2 fruit fly cellular contexts compared by ENCODE assay signal in the genomic region with DNA sequence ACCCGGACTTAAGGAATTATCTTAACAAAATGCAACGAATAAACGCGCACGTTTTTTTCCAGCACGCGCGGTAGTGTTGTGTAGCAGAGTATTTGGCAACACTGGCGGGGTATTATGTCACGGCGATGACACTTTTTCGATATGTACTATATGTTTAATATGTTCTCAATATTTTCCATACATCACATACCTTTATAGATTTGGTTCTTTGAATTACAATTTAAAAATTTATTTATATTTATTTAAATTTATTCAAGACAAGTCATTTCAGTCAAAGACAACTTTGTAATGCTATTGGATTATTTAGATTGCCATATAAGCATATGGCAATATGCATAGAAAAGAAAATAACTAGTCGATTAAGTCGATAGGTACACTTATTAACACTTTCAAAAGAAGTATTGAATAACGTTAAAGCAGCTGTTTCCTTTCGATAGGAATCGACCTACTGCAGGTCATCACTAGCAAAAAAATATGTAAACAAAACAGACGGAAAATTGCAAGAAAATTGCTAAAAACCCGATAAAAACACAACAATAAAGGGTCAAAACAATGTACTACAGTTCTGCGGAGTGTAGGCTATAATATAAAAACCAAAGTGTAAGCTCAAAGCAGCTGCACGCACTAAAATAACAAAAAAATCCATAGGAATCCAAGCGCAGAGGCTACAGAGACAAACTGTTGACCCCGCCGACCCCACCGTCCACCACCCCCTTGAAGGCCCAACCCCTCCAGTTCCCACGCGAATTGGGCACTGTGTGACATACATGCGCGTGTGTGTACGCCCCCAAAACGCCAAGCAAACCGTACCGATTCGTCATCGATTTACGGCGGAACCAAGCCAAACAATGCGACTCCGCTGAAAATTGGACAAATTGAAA.
TF ChIP-seq lines count a peak whose summit lies in the region.

A gene (minus strand): TSS at position 283 of the 881 bp plus-strand sequence.
A gene (plus strand): TSS at position 462 of the 881 bp plus-strand sequence.

TF ChIP-seq in whole organism, embryonic, 481 proteins besides CTCF, POLR2A, EP300 and RAD21 (continued from another document and continues in another):
- peak; percentile 24 for TF ChIP-seq CG6765 (GFP tag; optimal IDR thresholded peaks at IDR 0.05; lab: Kevin White, UChicago)
- peak; percentile 31 for TF ChIP-seq cg (GFP tag; optimal IDR thresholded peaks at IDR 0.05; lab: Kevin White, UChicago)
- TF ChIP-seq CG18599 (GFP tag; optimal IDR thresholded peaks at IDR 0.05; lab: Kevin White, UChicago), result peak; percentile 75
- TF ChIP-seq Mrtf (GFP tag; IDR thresholded peaks at IDR 0.05; lab: Robert Waterston, UW), result no peak
- peak; percentile 82 for TF ChIP-seq CG30020 (tag; optimal IDR thresholded peaks at IDR 0.05; lab: Kevin White, UChicago)
- peak; percentile 95 for TF ChIP-seq Ets65A (GFP tag; lab: Kevin White, UChicago)
- 0 out of 2 replicates have a peak, but pooled peaks have one; percentile 14 for TF ChIP-seq Rx (GFP tag; IDR thresholded peaks at IDR 0.05; lab: Robert Waterston, UW)
- TF ChIP-seq CG31224 (GFP tag; IDR thresholded peaks at IDR 0.05; lab: Robert Waterston, UW), result peak; percentile 34; the same call in 1 of the 2 replicates
- peak; percentile 50 for TF ChIP-seq CG12942 (GFP tag; optimal IDR thresholded peaks at IDR 0.05; lab: Kevin White, UChicago)
- TF ChIP-seq NfI (GFP tag; optimal IDR thresholded peaks at IDR 0.05; lab: Kevin White, UChicago), result peak; percentile 75
- TF ChIP-seq CG15479 (GFP tag; optimal IDR thresholded peaks at IDR 0.05; lab: Kevin White, UChicago), result no peak
- peak; percentile 77 for TF ChIP-seq Nf-YC (tag; optimal IDR thresholded peaks at IDR 0.05; lab: Kevin White, UChicago)
- TF ChIP-seq CG3847 (GFP tag; IDR thresholded peaks at IDR 0.05; lab: Robert Waterston, UW), result peak; percentile 58; the same call in 1 of the 2 replicates
- TF ChIP-seq sima (GFP tag; optimal IDR thresholded peaks at IDR 0.05; lab: Kevin White, UChicago), result no peak
- TF ChIP-seq CG6689 (GFP tag; IDR thresholded peaks at IDR 0.05; lab: Robert Waterston, UW), result peak; percentile 52; the same call in 1 of the 2 replicates
- no peak for TF ChIP-seq CG17612 (GFP tag; IDR thresholded peaks at IDR 0.05; lab: Robert Waterston, UW)
- no peak; the same call in 1 of the 2 replicates for TF ChIP-seq Adf1 (GFP tag; IDR thresholded peaks at IDR 0.05; lab: Robert Waterston, UW)
- peak; percentile 85 for TF ChIP-seq row (GFP tag; IDR thresholded peaks at IDR 0.05; lab: Robert Waterston, UW)
- TF ChIP-seq sens-2 (GFP tag; IDR thresholded peaks at IDR 0.05; lab: Robert Waterston, UW), result no peak
- TF ChIP-seq Jarid2 (GFP tag; optimal IDR thresholded peaks at IDR 0.05; lab: Kevin White, UChicago), result no peak
- peak; percentile 72 for TF ChIP-seq Scr (GFP tag; IDR thresholded peaks at IDR 0.05; lab: Robert Waterston, UW; ENCODE audit: partially characterized antibody)
- peak; percentile 84 for TF ChIP-seq sens (GFP tag; lab: Kevin White, UChicago)
- TF ChIP-seq CG2712 (tag; optimal IDR thresholded peaks at IDR 0.05; lab: Kevin White, UChicago), result peak; percentile 82
- no peak for TF ChIP-seq Hey (tag; optimal IDR thresholded peaks at IDR 0.05; lab: Kevin White, UChicago)
- peak; percentile 58 for TF ChIP-seq sisA (GFP tag; IDR thresholded peaks at IDR 0.05; lab: Robert Waterston, UW)
- TF ChIP-seq Pdp1 (GFP tag; optimal IDR thresholded peaks at IDR 0.05; lab: Kevin White, UChicago), result peak in 1 of 2 experiments; percentile 82
- peak; percentile 5 for TF ChIP-seq Dip3 (GFP tag; optimal IDR thresholded peaks at IDR 0.05; lab: Kevin White, UChicago)
- TF ChIP-seq Atf6 (GFP tag; IDR thresholded peaks at IDR 0.05; lab: Robert Waterston, UW), result no peak
- peak; percentile 16 for TF ChIP-seq ATbp (GFP tag; optimal IDR thresholded peaks at IDR 0.05; lab: Kevin White, UChicago)
- TF ChIP-seq gt (GFP tag; IDR thresholded peaks at IDR 0.05; lab: Robert Waterston, UW), result no peak
- TF ChIP-seq CG13775 (GFP tag; optimal IDR thresholded peaks at IDR 0.05; lab: Kevin White, UChicago), result peak; percentile 79
- TF ChIP-seq CG4282 (GFP tag; optimal IDR thresholded peaks at IDR 0.05; lab: Kevin White, UChicago), result peak; percentile 3
- TF ChIP-seq CG12744 (GFP tag; optimal IDR thresholded peaks at IDR 0.05; lab: Kevin White, UChicago), result peak; percentile 10
- TF ChIP-seq CG30431 (GFP tag; optimal IDR thresholded peaks at IDR 0.05; lab: Kevin White, UChicago), result no peak
- peak; percentile 42; the same call in 1 of the 3 replicates for TF ChIP-seq CG14050 (GFP tag; IDR thresholded peaks at IDR 0.05; lab: Robert Waterston, UW)
- peak; percentile 40; the same call in 1 of the 3 replicates for TF ChIP-seq croc (GFP tag; conservative IDR thresholded peaks at IDR 0.05; lab: Robert Waterston, UW)
- peak; percentile 76 for TF ChIP-seq CG33557 (GFP tag; optimal IDR thresholded peaks at IDR 0.05; lab: Kevin White, UChicago)
- TF ChIP-seq Doc3 (GFP tag; IDR thresholded peaks at IDR 0.05; lab: Robert Waterston, UW; ENCODE audit: partially characterized antibody), result 0 out of 3 replicates have a peak, but pooled peaks have one; percentile 48
- TF ChIP-seq ewg (GFP tag; optimal IDR thresholded peaks at IDR 0.05; lab: Kevin White, UChicago), result peak; percentile 43
- no peak for TF ChIP-seq Drgx (GFP tag; IDR thresholded peaks at IDR 0.05; lab: Robert Waterston, UW)
- no peak for TF ChIP-seq wdn (GFP tag; IDR thresholded peaks at IDR 0.05; lab: Robert Waterston, UW)
- peak; percentile 42 for TF ChIP-seq CG18764 (GFP tag; optimal IDR thresholded peaks at IDR 0.05; lab: Kevin White, UChicago)
- peak; percentile 70 for TF ChIP-seq CG2120 (GFP tag; optimal IDR thresholded peaks at IDR 0.05; lab: Kevin White, UChicago)
- TF ChIP-seq CG4730 (GFP tag; IDR thresholded peaks at IDR 0.05; lab: Robert Waterston, UW), result no peak
- TF ChIP-seq CG14965 (GFP tag; optimal IDR thresholded peaks at IDR 0.05; lab: Kevin White, UChicago; ENCODE audit: borderline replicate concordance), result no peak
- no peak for TF ChIP-seq CG32767 (GFP tag; IDR thresholded peaks at IDR 0.05; lab: Robert Waterston, UW)
- TF ChIP-seq E2f1 (GFP tag; IDR thresholded peaks at IDR 0.05; lab: Robert Waterston, UW), result peak; percentile 63
- TF ChIP-seq lab (GFP tag; optimal IDR thresholded peaks at IDR 0.05; lab: Kevin White, UChicago), result peak; percentile 83
- no peak for TF ChIP-seq ro (GFP tag; IDR thresholded peaks at IDR 0.05; lab: Robert Waterston, UW)
- peak; percentile 76 for TF ChIP-seq Dek (tag; optimal IDR thresholded peaks at IDR 0.05; lab: Kevin White, UChicago)
- peak in 1 of 3 experiments; percentile 77 for TF ChIP-seq lola (GFP tag; optimal IDR thresholded peaks at IDR 0.05; lab: Kevin White, UChicago)
- TF ChIP-seq CG33213 (GFP tag; optimal IDR thresholded peaks at IDR 0.05; lab: Kevin White, UChicago), result peak; percentile 35
- TF ChIP-seq tll (GFP tag; optimal IDR thresholded peaks at IDR 0.05; lab: Kevin White, UChicago), result peak in 1 of 2 experiments; percentile 4
- no peak for TF ChIP-seq zf30C (GFP tag; optimal IDR thresholded peaks at IDR 0.05; lab: Kevin White, UChicago)
- TF ChIP-seq repo (GFP tag; optimal IDR thresholded peaks at IDR 0.05; lab: Kevin White, UChicago), result no peak
- no peak for TF ChIP-seq br (optimal IDR thresholded peaks at IDR 0.05; lab: Kevin White, UChicago)
- TF ChIP-seq zfh2 (GFP tag; optimal IDR thresholded peaks at IDR 0.05; lab: Kevin White, UChicago), result peak; percentile 41
- TF ChIP-seq Hr51 (GFP tag; optimal IDR thresholded peaks at IDR 0.05; lab: Kevin White, UChicago), result peak; percentile 29 to 72
- no peak for TF ChIP-seq CkIIα-i1 (GFP tag; IDR thresholded peaks at IDR 0.05; lab: Robert Waterston, UW)

TF ChIP-seq in whole organism, prepupa, 60 proteins besides CTCF, POLR2A, EP300 and RAD21 (continued from another document):
- no peak for TF ChIP-seq CG6276 (GFP tag; optimal IDR thresholded peaks at IDR 0.05; lab: Kevin White, UChicago)
- peak; percentile 90 for TF ChIP-seq vri (GFP tag; optimal IDR thresholded peaks at IDR 0.05; lab: Kevin White, UChicago)
- peak; percentile 87 for TF ChIP-seq CG10631 (GFP tag; optimal IDR thresholded peaks at IDR 0.05; lab: Kevin White, UChicago)
- peak; percentile 57 for TF ChIP-seq CG7368 (GFP tag; optimal IDR thresholded peaks at IDR 0.05; lab: Kevin White, UChicago)
- peak; percentile 54; the same call in 2 of the 3 replicates for TF ChIP-seq CG8119 (GFP tag; IDR thresholded peaks at IDR 0.05; lab: Robert Waterston, UW)
- no peak for TF ChIP-seq pdm3 (GFP tag; optimal IDR thresholded peaks at IDR 0.05; lab: Kevin White, UChicago)
- TF ChIP-seq Gug (GFP tag; IDR thresholded peaks at IDR 0.05; lab: Robert Waterston, UW), result 0 out of 2 replicates have a peak, but pooled peaks have one; percentile 9
- TF ChIP-seq net (GFP tag; optimal IDR thresholded peaks at IDR 0.05; lab: Kevin White, UChicago), result peak; percentile 71
- peak; percentile 71 for TF ChIP-seq CG3919 (GFP tag; optimal IDR thresholded peaks at IDR 0.05; lab: Kevin White, UChicago)
- peak; percentile 70 for TF ChIP-seq CG6792 (GFP tag; optimal IDR thresholded peaks at IDR 0.05; lab: Kevin White, UChicago)
- no peak for TF ChIP-seq Smox (GFP tag; optimal IDR thresholded peaks at IDR 0.05; lab: Kevin White, UChicago)
- TF ChIP-seq CG6854 (GFP tag; optimal IDR thresholded peaks at IDR 0.05; lab: Kevin White, UChicago), result peak; percentile 28
- peak in 1 of 2 experiments; percentile 79 for TF ChIP-seq ss (GFP tag; optimal IDR thresholded peaks at IDR 0.05; lab: Kevin White, UChicago)
